Worm (Caenorhabditis elegans) whole organism, mixed stage, embryonic: ENCODE data around the gene kvs-4.

Source experiments
- elt-3 ChIP-seq: fragments of 150-350 bp; optimal IDR thresholded peaks from 2 replicates; lab custom pipeline; 2014; ENCODE audit warnings: missing biosample characterization, missing genetic modification characterization
- pha-4 ChIP-seq: fragments of 150-350 bp; optimal IDR thresholded peaks from 2 replicates; lab custom pipeline; 2018; ENCODE audit warnings: missing biosample characterization, missing genetic modification reagents, missing genetic modification characterization
- unc-62 ChIP-seq: fragments of 150-350 bp; optimal IDR thresholded peaks from 2 replicates; lab custom pipeline; 2014; ENCODE audit warnings: missing biosample characterization, missing genetic modification reagents, missing genetic modification characterization

DNA sequence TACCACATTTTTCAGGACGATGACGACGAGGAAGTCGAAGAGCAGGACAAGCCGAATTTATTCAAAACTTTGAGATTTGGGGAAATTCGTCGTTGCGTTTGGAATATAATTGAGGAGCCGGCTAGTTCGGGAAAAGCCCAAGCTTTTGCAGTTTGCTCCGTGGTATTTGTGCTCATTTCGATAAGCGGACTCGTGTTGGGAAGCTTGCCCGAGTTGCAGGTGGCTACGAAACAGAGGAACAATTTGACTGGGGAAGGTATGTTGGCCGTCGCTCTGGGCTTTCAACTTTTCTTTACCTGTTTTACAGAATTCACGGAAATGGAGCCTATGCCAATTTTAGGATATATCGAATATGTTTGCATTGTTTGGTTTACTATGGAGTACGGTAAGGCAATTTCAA lies 9.9 kb downstream of the kvs-4 start:
- TF ChIP-seq unc-62 (GFP tag; lab: Kevin White, UChicago) (no peak), elt-3 (no peak), pha-4 (tag; lab: Kevin White, UChicago) (no peak)
